Worm (Caenorhabditis elegans) whole organism, midembryonic: Measurements from ENCODE around the gene nos-3.

ENCODE experiments used
- T22C8.4 ChIP-seq: fragments of 200-800 bp; sonication (Bioruptor generic); IDR thresholded peaks from 2 replicates; pipeline ENCODE4 v1.3.6; 2022; ENCODE audit warnings: missing genetic modification characterization, missing compliant biosample characterization
- cog-1 ChIP-seq: sonication (generic microtip); optimal IDR thresholded peaks from 2 replicates; lab custom pipeline; 2016; ENCODE audit warnings: missing genetic modification characterization, missing compliant biosample characterization
- klf-2 ChIP-seq: fragments of 200-800 bp; sonication (Bioruptor generic); conservative IDR thresholded peaks from 2 replicates; pipeline ENCODE4 v1.3.6; 2022; ENCODE audit warnings: missing genetic modification reagents, missing genetic modification characterization, missing compliant biosample characterization
- ref-1 ChIP-seq: fragments of 200-800 bp; sonication (Bioruptor generic); conservative IDR thresholded peaks from 2 replicates; pipeline ENCODE4 v1.3.6; 2022; ENCODE audit warnings: missing genetic modification reagents, missing genetic modification characterization, missing compliant biosample characterization
- ztf-23 ChIP-seq: fragments of 200-800 bp; sonication (Bioruptor generic); IDR thresholded peaks from 2 replicates; pipeline ENCODE4 v1.3.6; 2022; ENCODE audit warnings: missing genetic modification reagents, missing genetic modification characterization, missing compliant biosample characterization
- ztf-29 ChIP-seq: fragments of 200-800 bp; sonication (Bioruptor generic); IDR thresholded peaks from 2 replicates; pipeline ENCODE4 v1.3.6; 2022; ENCODE audit warnings: missing genetic modification reagents, missing genetic modification characterization, missing compliant biosample characterization

DNA sequence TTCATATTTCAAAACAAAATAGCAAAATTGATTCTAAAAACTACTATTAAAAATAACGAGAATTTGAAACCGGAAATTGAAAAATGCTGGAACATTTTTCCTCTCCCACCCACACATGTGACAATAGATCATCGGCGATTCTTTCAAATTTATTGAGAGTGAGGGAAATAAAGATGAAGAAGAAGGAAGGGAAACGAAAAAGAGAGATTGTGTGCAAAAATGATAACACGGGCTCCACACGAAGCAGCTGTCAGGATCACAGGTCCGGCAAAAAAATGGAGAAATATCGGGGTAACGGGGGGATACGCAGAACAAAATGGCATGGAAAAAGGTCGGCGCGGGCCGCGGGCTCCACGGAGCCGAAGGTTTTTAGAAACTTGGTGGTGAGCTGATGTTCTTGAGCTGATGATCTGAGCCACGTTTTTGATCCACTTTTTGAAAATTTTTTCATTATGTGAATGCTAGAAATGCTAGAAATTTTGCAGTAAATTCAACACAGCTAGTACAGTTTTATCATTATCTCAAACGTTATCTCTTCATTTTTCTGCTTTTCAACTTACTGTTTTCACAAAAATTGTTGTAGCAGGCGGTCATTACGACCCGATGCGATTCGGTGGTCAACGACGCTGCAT is 11.7 kb downstream of the nos-3 start, which contains the start of gene shk-1:
- TF ChIP-seq klf-2 (GFP tag; lab: Robert Waterston, UW) (no peak), T22C8.4 (GFP tag; lab: Robert Waterston, UW) (no peak), ref-1 (no peak), ztf-29 (GFP tag; lab: Robert Waterston, UW) (no peak), ztf-23 (GFP tag; lab: Robert Waterston, UW) (no peak), cog-1 (tag; lab: Kevin White, UChicago) (no peak)
